Fruit fly (Drosophila melanogaster): ENCODE data around the gene bin.

DNA sequence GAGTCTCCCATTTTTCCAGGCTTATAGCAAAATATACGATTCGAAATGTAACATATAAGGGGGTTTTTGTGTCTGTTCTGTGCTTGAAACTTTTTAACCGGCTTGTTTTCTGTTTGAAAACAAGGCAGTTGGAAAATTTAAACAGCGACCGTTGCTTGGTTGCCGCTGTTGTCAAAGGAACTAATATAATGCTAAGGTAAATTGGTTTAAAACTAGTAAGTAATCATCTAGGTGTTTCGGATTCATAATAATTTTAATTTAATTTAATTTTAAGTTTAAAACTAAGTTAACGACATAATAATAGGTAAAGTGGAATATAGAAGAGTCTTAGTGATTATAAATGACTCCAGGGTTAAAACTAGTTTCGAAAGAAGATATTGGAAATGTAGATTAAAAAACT lies 22.6 kb upstream of the bin start, which contains the start of gene CG10064:
- TF ChIP-seq N (GFP tag; optimal IDR thresholded peaks at IDR 0.05): no peak
- no peak for TF ChIP-seq psq (GFP tag; optimal IDR thresholded peaks at IDR 0.05)
- TF ChIP-seq Myc (optimal IDR thresholded peaks at IDR 0.05): no peak
- no peak for TF ChIP-seq CrebA (GFP tag; optimal IDR thresholded peaks at IDR 0.05; ENCODE audit: borderline replicate concordance)
- TF ChIP-seq dsf (GFP tag; optimal IDR thresholded peaks at IDR 0.05; ENCODE audit: borderline replicate concordance): no peak
- no peak for TF ChIP-seq Abd-B (GFP tag; optimal IDR thresholded peaks at IDR 0.05)
- no peak for TF ChIP-seq br (GFP tag; optimal IDR thresholded peaks at IDR 0.05)
- no peak for TF ChIP-seq OdsH (GFP tag; optimal IDR thresholded peaks at IDR 0.05)
- no peak for TF ChIP-seq CG32264 (GFP tag; optimal IDR thresholded peaks at IDR 0.05)
- TF ChIP-seq ey (GFP tag; optimal IDR thresholded peaks at IDR 0.05): no peak
- no peak for TF ChIP-seq Sp1 (GFP tag; optimal IDR thresholded peaks at IDR 0.05)
